Worm (Caenorhabditis elegans) whole organism, young adult: ENCODE measurements around the gene del-8.

ENCODE experiments used
- D2030.7 ChIP-seq: fragments of 200-800 bp; sonication (Bioruptor generic); IDR thresholded peaks from 2 replicates; pipeline ENCODE4 v1.3.6; 2022; ENCODE audit warnings: missing genetic modification reagents, missing genetic modification characterization, missing compliant biosample characterization
- F10E7.11 ChIP-seq: sonication (generic microtip); optimal IDR thresholded peaks from 2 replicates; lab custom pipeline; 2017; ENCODE audit warnings: mild to moderate bottlenecking, missing genetic modification characterization, moderate library complexity, missing compliant biosample characterization
- F22D6.2 ChIP-seq: sonication (generic microtip); optimal IDR thresholded peaks from 2 replicates; lab custom pipeline; 2016; ENCODE audit warnings: mild to moderate bottlenecking, missing genetic modification characterization, missing compliant biosample characterization
- F37B4.10 ChIP-seq: fragments of 200-800 bp; sonication (Bioruptor generic); IDR thresholded peaks from 2 replicates; pipeline ENCODE4 v1.3.6; 2022; ENCODE audit warnings: missing genetic modification characterization, missing compliant biosample characterization
- F49E8.2 ChIP-seq: sonication (generic microtip); optimal IDR thresholded peaks from 3 replicates; lab custom pipeline; 2017; ENCODE audit warnings: missing genetic modification characterization, mild to moderate bottlenecking, missing compliant biosample characterization, antibody characterized with exemption, moderate library complexity; ENCODE audit not compliant: insufficient read depth
- F57A8.1 ChIP-seq: fragments of 200-800 bp; sonication (Bioruptor generic); optimal IDR thresholded peaks from 2 replicates; lab custom pipeline; 2018; ENCODE audit warnings: mild to moderate bottlenecking, missing genetic modification characterization, moderate library complexity, missing compliant biosample characterization
- K12H6.12 ChIP-seq: fragments of 200-800 bp; sonication (Bioruptor generic); optimal IDR thresholded peaks from 2 replicates; lab custom pipeline; 2018; ENCODE audit warnings: mild to moderate bottlenecking, missing genetic modification characterization, missing compliant biosample characterization
- Y79H2A.3 ChIP-seq: fragments of 200-800 bp; sonication (Bioruptor generic); conservative IDR thresholded peaks from 2 replicates; pipeline ENCODE4 v1.3.6; 2022; ENCODE audit warnings: missing genetic modification reagents, missing genetic modification characterization, missing compliant biosample characterization
- atf-7 ChIP-seq: sonication (generic microtip); optimal IDR thresholded peaks from 2 replicates; lab custom pipeline; 2017; ENCODE audit warnings: mild to moderate bottlenecking, missing genetic modification characterization, missing compliant biosample characterization
- athp-1 ChIP-seq: sonication (generic microtip); optimal IDR thresholded peaks from 2 replicates; lab custom pipeline; 2017; ENCODE audit warnings: mild to moderate bottlenecking, missing genetic modification characterization, missing compliant biosample characterization
- attf-3 ChIP-seq: fragments of 200-800 bp; sonication (Bioruptor generic); conservative IDR thresholded peaks from 2 replicates; pipeline ENCODE4 v1.3.6; 2022; ENCODE audit warnings: missing genetic modification reagents, missing genetic modification characterization, missing compliant biosample characterization
- cebp-1 ChIP-seq, 2 experiments: fragments of 200-800 bp in 1 of 2; sonication (Bioruptor generic) in 1 of 2; sonication (generic microtip) in 1 of 2; IDR thresholded peaks in 1 of 2; optimal IDR thresholded peaks in 1 of 2; 2 replicates each; pipeline versions ENCODE4 v1.3.6 to Lab custom; 2017 to 2022; ENCODE audit warnings: missing compliant biosample characterization in 2 of 2, missing genetic modification characterization in 2 of 2, mild to moderate bottlenecking in 1 of 2, missing genetic modification reagents in 1 of 2, moderate library complexity in 1 of 2
- ceh-91 ChIP-seq: fragments of 200-800 bp; sonication (Bioruptor generic); IDR thresholded peaks from 2 replicates; pipeline ENCODE4 v1.3.6; 2022; ENCODE audit warnings: missing genetic modification reagents, missing genetic modification characterization, missing compliant biosample characterization
- efl-1 ChIP-seq: fragments of 150-350 bp; optimal IDR thresholded peaks from 2 replicates; lab custom pipeline; 2014; ENCODE audit warnings: missing biosample characterization, missing genetic modification reagents, missing genetic modification characterization
- egrh-3 ChIP-seq: fragments of 200-800 bp; sonication (Bioruptor generic); IDR thresholded peaks from 2 replicates; pipeline ENCODE4 v1.3.6; 2022; ENCODE audit warnings: missing genetic modification reagents, missing genetic modification characterization, missing compliant biosample characterization
- ets-4 ChIP-seq: fragments of 200-800 bp; sonication (Bioruptor generic); optimal IDR thresholded peaks from 2 replicates; lab custom pipeline; 2018; ENCODE audit warnings: mild to moderate bottlenecking, missing genetic modification characterization, missing compliant biosample characterization
- gei-17 ChIP-seq: fragments of 200-800 bp; sonication (Bioruptor generic); optimal IDR thresholded peaks from 2 replicates; lab custom pipeline; 2018; ENCODE audit warnings: mild to moderate bottlenecking, missing genetic modification characterization, missing compliant biosample characterization
- hmg-1.2 ChIP-seq: fragments of 200-800 bp; sonication (Bioruptor generic); IDR thresholded peaks from 2 replicates; pipeline ENCODE4 v1.3.6; 2022; ENCODE audit warnings: missing genetic modification reagents, missing genetic modification characterization, missing compliant biosample characterization
- hrde-1 ChIP-seq: sonication (generic microtip); optimal IDR thresholded peaks from 2 replicates; lab custom pipeline; 2016; ENCODE audit warnings: missing genetic modification characterization, mild to moderate bottlenecking, missing compliant biosample characterization, moderate library complexity, missing genotype, missing genetic modification reagents, borderline replicate concordance
- let-526 ChIP-seq: fragments of 200-800 bp; sonication (Bioruptor generic); IDR thresholded peaks from 2 replicates; pipeline ENCODE4 v1.3.6; 2022; ENCODE audit warnings: missing genetic modification reagents, missing genetic modification characterization, missing compliant biosample characterization
- madf-3 ChIP-seq: fragments of 200-800 bp; sonication (Bioruptor generic); IDR thresholded peaks from 2 replicates; pipeline ENCODE4 v1.3.6; 2022; ENCODE audit warnings: missing genetic modification reagents, missing genetic modification characterization, missing compliant biosample characterization
- madf-6 ChIP-seq: fragments of 200-800 bp; sonication (Bioruptor generic); IDR thresholded peaks from 2 replicates; pipeline ENCODE4 v1.3.6; 2022; ENCODE audit warnings: missing genetic modification reagents, missing genetic modification characterization, missing compliant biosample characterization
- mcd-1 ChIP-seq: fragments of 200-800 bp; sonication (Bioruptor generic); IDR thresholded peaks from 2 replicates; pipeline ENCODE4 v1.3.6; 2022; ENCODE audit warnings: missing genetic modification reagents, missing genetic modification characterization, missing compliant biosample characterization
- mel-28 ChIP-seq: sonication (generic microtip); optimal IDR thresholded peaks from 2 replicates; lab custom pipeline; 2016; ENCODE audit warnings: borderline replicate concordance, mild to moderate bottlenecking, missing genetic modification characterization, missing compliant biosample characterization
- nhr-80 ChIP-seq: sonication (generic microtip); optimal IDR thresholded peaks from 2 replicates; lab custom pipeline; 2016; ENCODE audit warnings: missing genetic modification characterization, missing compliant biosample characterization
- pbrm-1 ChIP-seq: fragments of 200-800 bp; sonication (Bioruptor generic); IDR thresholded peaks from 2 replicates; pipeline ENCODE4 v1.3.6; 2022; ENCODE audit warnings: missing genetic modification reagents, missing genetic modification characterization, missing compliant biosample characterization
- pha-4 ChIP-seq: fragments of 150-350 bp; sonication (generic microtip); optimal IDR thresholded peaks from 2 replicates; lab custom pipeline; 2014; ENCODE audit warnings: missing biosample characterization, missing genetic modification reagents, missing genetic modification characterization
- sdz-38 ChIP-seq: sonication (generic microtip); optimal IDR thresholded peaks from 2 replicates; lab custom pipeline; 2016; ENCODE audit warnings: missing genotype, missing genetic modification characterization, missing compliant biosample characterization
- sea-2 ChIP-seq: fragments of 200-800 bp; sonication (Bioruptor generic); IDR thresholded peaks from 2 replicates; pipeline ENCODE4 v1.3.6; 2022; ENCODE audit warnings: missing genetic modification characterization, missing compliant biosample characterization
- snpc-1.1 ChIP-seq: sonication (generic microtip); optimal IDR thresholded peaks from 2 replicates; lab custom pipeline; 2017; ENCODE audit warnings: missing genetic modification characterization, mild to moderate bottlenecking, missing compliant biosample characterization, antibody characterized with exemption, moderate library complexity, missing genotype, missing genetic modification reagents; ENCODE audit not compliant: insufficient read depth
- xnd-1 ChIP-seq: sonication (generic microtip); optimal IDR thresholded peaks from 2 replicates; lab custom pipeline; 2016; ENCODE audit warnings: missing genotype, missing genetic modification reagents, missing genetic modification characterization, missing compliant biosample characterization
- zfh-2 ChIP-seq: fragments of 200-800 bp; sonication (Bioruptor generic); conservative IDR thresholded peaks from 2 replicates; pipeline ENCODE4 v1.3.6; 2022; ENCODE audit warnings: missing genetic modification reagents, missing genetic modification characterization, missing compliant biosample characterization
- zim-3 ChIP-seq: sonication (generic microtip); optimal IDR thresholded peaks from 2 replicates; lab custom pipeline; 2017; ENCODE audit warnings: mild to moderate bottlenecking, missing genetic modification characterization, moderate library complexity, missing compliant biosample characterization
- ztf-18 ChIP-seq: sonication (generic microtip); optimal IDR thresholded peaks from 2 replicates; lab custom pipeline; 2016; ENCODE audit warnings: missing genotype, mild to moderate bottlenecking, missing genetic modification characterization, missing compliant biosample characterization

Gene del-8

DNA sequence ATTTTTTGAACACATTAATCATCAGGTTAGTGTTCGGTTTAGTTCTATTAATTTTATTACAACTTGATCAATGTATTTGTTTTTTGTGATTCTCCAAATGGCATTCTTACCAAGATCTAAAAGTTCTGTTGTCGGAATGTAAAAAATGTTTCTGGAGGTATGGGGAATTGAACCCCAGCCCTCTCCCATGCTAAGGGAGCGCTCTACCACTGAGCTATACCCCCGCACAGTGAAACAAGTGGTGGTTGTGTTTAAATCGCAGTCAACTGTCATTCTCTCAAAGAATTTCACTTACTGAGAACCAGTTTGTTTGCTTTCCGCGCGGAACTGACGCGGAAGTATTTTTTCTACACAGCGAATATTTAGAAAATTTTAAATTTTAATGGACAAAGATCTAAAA, 48.5 kb downstream of the del-8 start (continued):
- TF ChIP-seq mcd-1 (GFP tag; lab: Robert Waterston, UW): peak; percentile 40; the same call in 1 of the 2 replicates
- no peak for TF ChIP-seq sea-2
- TF ChIP-seq hrde-1 (tag; lab: Kevin White, UChicago): peak; percentile 68
- peak; percentile 69 for TF ChIP-seq zim-3 (tag; lab: Kevin White, UChicago)
- peak; percentile 14 for TF ChIP-seq gei-17
- peak; percentile 60 for TF ChIP-seq F57A8.1
- no peak; the same call in 1 of the 2 replicates for TF ChIP-seq madf-6
- TF ChIP-seq ceh-91 (GFP tag; lab: Robert Waterston, UW): no peak

DNA sequence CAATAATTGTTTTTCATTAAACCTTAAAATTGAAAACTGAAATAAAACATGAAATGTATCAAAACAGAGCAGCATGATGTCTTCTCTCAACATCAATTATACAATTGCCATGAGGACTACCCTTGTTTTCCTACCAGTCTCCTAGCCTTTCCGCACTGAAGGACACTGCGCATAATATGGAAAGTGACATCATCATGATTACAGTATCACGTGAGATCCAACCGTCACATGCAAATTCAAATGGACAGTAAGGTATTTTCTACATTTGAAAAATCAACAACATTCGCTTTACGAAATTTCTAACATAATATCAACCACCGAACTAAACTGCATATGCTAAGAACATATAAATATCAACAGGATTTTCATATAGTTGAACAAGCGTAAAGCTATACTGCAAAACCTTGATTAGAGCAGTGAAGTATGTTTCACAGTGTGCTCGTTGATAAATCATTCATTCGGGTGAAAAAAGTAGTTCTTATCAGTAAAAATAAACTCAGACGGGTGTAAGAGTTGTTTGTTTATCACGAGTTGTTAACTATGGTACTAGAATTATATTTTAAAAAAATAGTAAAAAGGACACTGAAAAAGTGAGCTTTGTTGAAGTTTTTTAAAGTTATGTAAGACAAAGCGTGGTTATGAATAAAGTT, 49.7 kb downstream of the del-8 start:
- TF ChIP-seq athp-1 (no peak), K12H6.12 (tag; lab: Kevin White, UChicago) (no peak), sdz-38 (tag; lab: Kevin White, UChicago) (no peak), madf-3 (no peak), atf-7 (peak; percentile 46), nhr-80 (tag; lab: Kevin White, UChicago) (peak; percentile 47), ets-4 (GFP tag; lab: Kevin White, UChicago) (no peak), F10E7.11 (tag; lab: Kevin White, UChicago) (no peak), F49E8.2 (no peak), let-526 (GFP tag; lab: Robert Waterston, UW) (no peak), ztf-18 (no peak), zim-3 (tag; lab: Kevin White, UChicago) (no peak), pha-4 (tag; lab: Kevin White, UChicago) (no peak), xnd-1 (tag; lab: Kevin White, UChicago) (no peak), pbrm-1 (GFP tag; lab: Robert Waterston, UW) (no peak), egrh-3 (GFP tag; lab: Robert Waterston, UW) (no peak), mel-28 (tag; lab: Kevin White, UChicago) (no peak), zfh-2 (GFP tag; lab: Robert Waterston, UW) (no peak), F37B4.10 (GFP tag; lab: Robert Waterston, UW) (0 out of 2 replicates have a peak, but pooled peaks have one; percentile 35), snpc-1.1 (tag; lab: Kevin White, UChicago) (no peak), mcd-1 (GFP tag; lab: Robert Waterston, UW) (no peak), cebp-1 (GFP tag; IDR thresholded peaks at IDR 0.05; lab: Robert Waterston, UW) (no peak), cebp-1 (tag; optimal IDR thresholded peaks at IDR 0.05; lab: Kevin White, UChicago) (peak; percentile 20)

DNA sequence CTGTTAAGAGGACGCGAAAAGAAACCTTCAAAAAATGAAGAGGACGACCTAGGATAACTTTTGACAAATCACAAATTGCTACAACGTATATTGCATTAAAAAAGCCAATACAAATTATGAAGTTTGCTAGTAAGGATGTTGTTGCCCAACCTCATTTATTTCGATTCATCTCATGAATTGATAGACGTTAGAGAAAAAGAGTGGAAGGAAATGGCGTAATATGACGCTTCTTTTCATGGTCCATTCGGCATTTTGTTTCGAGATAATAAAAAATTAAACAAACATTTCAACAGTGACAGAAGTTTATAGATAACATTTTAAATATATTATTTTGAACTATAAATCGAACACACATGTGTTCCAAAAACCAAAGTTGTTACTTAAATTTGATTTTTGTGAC, 51.7 kb downstream of the del-8 start:
- no peak for TF ChIP-seq efl-1
- no peak for TF ChIP-seq hmg-1.2 (GFP tag; lab: Robert Waterston, UW)
- no peak for TF ChIP-seq attf-3
- TF ChIP-seq D2030.7 (GFP tag; lab: Robert Waterston, UW): no peak
- TF ChIP-seq F22D6.2 (tag; lab: Kevin White, UChicago): no peak
- TF ChIP-seq ztf-18: no peak
- no peak for TF ChIP-seq Y79H2A.3 (GFP tag; lab: Robert Waterston, UW)
- TF ChIP-seq, all 124 proteins: peak for 0
